Worm (Caenorhabditis elegans): ENCODE results near the gene cnep-1.

ce11 chrII:7337469-7337893 lies 27.3 kb downstream of the cnep-1 start:
- TF ChIP-seq flt-1 (GFP tag; IDR thresholded peaks at IDR 0.05), result no peak
- no peak for TF ChIP-seq pes-1 (GFP tag; IDR thresholded peaks at IDR 0.05)
- no peak for TF ChIP-seq tbx-11 (GFP tag; IDR thresholded peaks at IDR 0.05)
- TF ChIP-seq ets-7 (tag; optimal IDR thresholded peaks at IDR 0.05), result no peak
- no peak for TF ChIP-seq B0310.2 (tag; optimal IDR thresholded peaks at IDR 0.05)
- no peak for TF ChIP-seq ama-1 (optimal IDR thresholded peaks at IDR 0.05)
- TF ChIP-seq hmbx-1 (tag; optimal IDR thresholded peaks at IDR 0.05), result no peak
- TF ChIP-seq tbx-37 (GFP tag; conservative IDR thresholded peaks at IDR 0.05), result no peak
- no peak for TF ChIP-seq hnd-1 (tag; optimal IDR thresholded peaks at IDR 0.05)
